Fruit fly (Drosophila melanogaster) whole organism, embryonic: ENCODE measurements around the gene spidey.

Experiments
- Abd-B ChIP-seq: fragments of 200-800 bp; sonication (Bioruptor generic); optimal IDR thresholded peaks from 2 replicates; lab custom pipeline; 2018; ENCODE audit warnings: missing biosample characterization, mild to moderate bottlenecking, missing genetic modification characterization, moderate library complexity
- Adf1 ChIP-seq: fragments of 200-800 bp; sonication (Bioruptor generic); IDR thresholded peaks from 2 replicates; pipeline ENCODE4 v1.3.6; 2022; ENCODE audit warnings: missing biosample characterization, missing genetic modification characterization
- Atf-2 ChIP-seq: fragments of 200-800 bp; sonication (Bioruptor generic); optimal IDR thresholded peaks from 2 replicates; lab custom pipeline; 2016; ENCODE audit warnings: missing biosample characterization, missing genetic modification characterization
- CG1024 ChIP-seq: fragments of 200-800 bp; sonication (Bioruptor generic); IDR thresholded peaks from 2 replicates; pipeline ENCODE4 v1.3.6; 2022; ENCODE audit warnings: missing biosample characterization, missing genetic modification characterization
- CG11398 ChIP-seq: fragments of 200-800 bp; sonication (Bioruptor generic); optimal IDR thresholded peaks from 2 replicates; lab custom pipeline; 2016; ENCODE audit warnings: missing biosample characterization, missing genetic modification characterization
- CG13287 ChIP-seq: fragments of 200-800 bp; sonication (Bioruptor generic); IDR thresholded peaks from 2 replicates; pipeline ENCODE4 v1.3.6; 2022; ENCODE audit warnings: missing biosample characterization, missing genetic modification characterization; ENCODE audit not compliant: partially characterized antibody
- CG15269 ChIP-seq: fragments of 200-800 bp; sonication (Bioruptor generic); optimal IDR thresholded peaks from 2 replicates; lab custom pipeline; 2018; ENCODE audit warnings: missing biosample characterization, mild to moderate bottlenecking, missing genetic modification characterization, moderate library complexity
- CG15514 ChIP-seq: fragments of 200-800 bp; sonication (Bioruptor generic); optimal IDR thresholded peaks from 3 replicates; lab custom pipeline; 2017; ENCODE audit warnings: missing biosample characterization, missing genetic modification characterization, mild to moderate bottlenecking, moderate library complexity, missing genetic modification reagents
- CG1602 ChIP-seq: fragments of 200-800 bp; sonication (Bioruptor generic); optimal IDR thresholded peaks from 3 replicates; lab custom pipeline; 2016; ENCODE audit warnings: missing biosample characterization, missing genetic modification characterization
- CG1792 ChIP-seq: fragments of 200-800 bp; sonication (Bioruptor generic); optimal IDR thresholded peaks from 2 replicates; lab custom pipeline; 2016; ENCODE audit warnings: missing biosample characterization, missing genetic modification characterization
- CG3065 ChIP-seq: fragments of 200-800 bp; sonication (Bioruptor generic); optimal IDR thresholded peaks from 2 replicates; lab custom pipeline; 2016; ENCODE audit warnings: missing biosample characterization, missing genetic modification characterization
- CG31365 ChIP-seq: fragments of 200-800 bp; sonication (Bioruptor generic); optimal IDR thresholded peaks from 2 replicates; lab custom pipeline; 2018; ENCODE audit warnings: missing biosample characterization, mild to moderate bottlenecking, missing genetic modification characterization
- CG3995 ChIP-seq: fragments of 200-800 bp; sonication (Bioruptor generic); optimal IDR thresholded peaks from 3 replicates; lab custom pipeline; 2016; ENCODE audit warnings: missing biosample characterization, missing genetic modification characterization
- CG4360 ChIP-seq: fragments of 200-800 bp; sonication (Bioruptor generic); IDR thresholded peaks from 2 replicates; pipeline ENCODE4 v1.3.6; 2022; ENCODE audit warnings: missing biosample characterization, missing genetic modification characterization
- CG43689 ChIP-seq: fragments of 200-800 bp; sonication (Bioruptor generic); IDR thresholded peaks from 2 replicates; pipeline ENCODE4 v1.3.6; 2022; ENCODE audit warnings: missing biosample characterization, missing genetic modification characterization
- CG6654 ChIP-seq: fragments of 200-800 bp; sonication (Bioruptor generic); optimal IDR thresholded peaks from 2 replicates; lab custom pipeline; 2017; ENCODE audit warnings: missing biosample characterization, mild to moderate bottlenecking, missing genetic modification characterization
- CG7357 ChIP-seq: fragments of 200-800 bp; sonication (Bioruptor generic); IDR thresholded peaks from 3 replicates; pipeline ENCODE4 v1.3.6; 2022; ENCODE audit warnings: missing biosample characterization, missing genetic modification characterization
- CG7963 ChIP-seq: fragments of 200-800 bp; sonication (Bioruptor generic); IDR thresholded peaks from 3 replicates; pipeline ENCODE4 v1.3.6; 2022; ENCODE audit warnings: missing biosample characterization, missing genetic modification characterization; ENCODE audit not compliant: partially characterized antibody
- CG8478 ChIP-seq: fragments of >200 bp; optimal IDR thresholded peaks from 2 replicates; lab custom pipeline; 2018
- CG9609 ChIP-seq: fragments of 200-800 bp; sonication (Bioruptor generic); optimal IDR thresholded peaks from 3 replicates; lab custom pipeline; 2016; ENCODE audit warnings: missing biosample characterization, missing genetic modification characterization
- CG9932 ChIP-seq: fragments of 200-800 bp; sonication (Bioruptor generic); IDR thresholded peaks from 2 replicates; pipeline ENCODE4 v1.3.6; 2022; ENCODE audit warnings: missing biosample characterization, missing genetic modification characterization
- E2f2 ChIP-seq: fragments of 200-800 bp; sonication (Bioruptor generic); IDR thresholded peaks from 2 replicates; pipeline ENCODE4 v1.3.6; 2022; ENCODE audit warnings: missing biosample characterization, missing genetic modification characterization
- H15 ChIP-seq: fragments of 200-800 bp; sonication (Bioruptor generic); IDR thresholded peaks from 3 replicates; pipeline ENCODE4 v1.3.6; 2022; ENCODE audit warnings: missing biosample characterization, missing genetic modification characterization
- MTF-1 ChIP-seq: fragments of 200-800 bp; sonication (Bioruptor generic); optimal IDR thresholded peaks from 2 replicates; lab custom pipeline; 2018; ENCODE audit warnings: missing biosample characterization, mild to moderate bottlenecking, missing genetic modification characterization, borderline replicate concordance
- Opbp ChIP-seq: fragments of 200-800 bp; sonication (Bioruptor generic); IDR thresholded peaks from 3 replicates; pipeline ENCODE4 v1.3.6; 2022; ENCODE audit warnings: missing biosample characterization, missing genetic modification characterization; ENCODE audit not compliant: partially characterized antibody
- Sox102F ChIP-seq: fragments of 200-800 bp; sonication (Bioruptor generic); optimal IDR thresholded peaks from 2 replicates; lab custom pipeline; 2018; ENCODE audit warnings: missing biosample characterization, mild to moderate bottlenecking, missing genetic modification characterization, moderate library complexity
- amos ChIP-seq: fragments of 200-800 bp; sonication (Bioruptor generic); IDR thresholded peaks from 2 replicates; pipeline ENCODE4 v1.3.6; 2022; ENCODE audit warnings: missing biosample characterization, missing genetic modification characterization; ENCODE audit not compliant: partially characterized antibody
- aop ChIP-seq: fragments of 200-800 bp; sonication (Bioruptor generic); IDR thresholded peaks from 2 replicates; pipeline ENCODE4 v1.3.6; 2022; ENCODE audit warnings: missing biosample characterization, missing genetic modification characterization
- bigmax ChIP-seq: fragments of 200-800 bp; sonication (Bioruptor generic); optimal IDR thresholded peaks from 2 replicates; lab custom pipeline; 2018; ENCODE audit warnings: missing biosample characterization, mild to moderate bottlenecking, missing genetic modification characterization
- chif ChIP-seq, 2 experiments: fragments of 200-800 bp; sonication (Bioruptor generic); optimal IDR thresholded peaks; 3 replicates each; lab custom pipeline; 2016; ENCODE audit warnings: missing biosample characterization in 2 of 2, missing genetic modification characterization in 2 of 2
- dpn ChIP-seq, 2 experiments: fragments of 200-800 bp; sonication (Bioruptor generic); optimal IDR thresholded peaks; 3 replicates each; lab custom pipeline; 2016; ENCODE audit warnings: missing biosample characterization in 2 of 2, missing genetic modification characterization in 2 of 2
- dysf ChIP-seq: fragments of 200-800 bp; sonication (Bioruptor generic); IDR thresholded peaks from 3 replicates; pipeline ENCODE4 v1.3.6; 2022; ENCODE audit warnings: missing biosample characterization, missing genetic modification characterization
- en ChIP-seq: fragments of 200-800 bp; sonication (Bioruptor generic); optimal IDR thresholded peaks from 2 replicates; lab custom pipeline; 2016; ENCODE audit warnings: missing biosample characterization, missing genetic modification characterization
- fd64A ChIP-seq: fragments of 200-800 bp; sonication (Bioruptor generic); optimal IDR thresholded peaks from 3 replicates; lab custom pipeline; 2018; ENCODE audit warnings: missing biosample characterization, mild to moderate bottlenecking, missing genetic modification characterization
- grn ChIP-seq: fragments of 200-800 bp; sonication (Bioruptor generic); optimal IDR thresholded peaks from 3 replicates; lab custom pipeline; 2017; ENCODE audit warnings: missing biosample characterization, missing genetic modification characterization
- ham ChIP-seq: fragments of 200-800 bp; sonication (Bioruptor generic); IDR thresholded peaks from 2 replicates; pipeline ENCODE4 v1.3.6; 2022; ENCODE audit warnings: missing biosample characterization, missing genetic modification characterization
- hkb ChIP-seq, 2 experiments: fragments of 200-800 bp in 1 of 2; fragments of >200 bp in 1 of 2; sonication (Bioruptor generic) in 1 of 2; IDR thresholded peaks in 1 of 2; optimal IDR thresholded peaks in 1 of 2; 2 replicates each; pipeline versions ENCODE4 v1.3.6 to Lab custom; 2017 to 2022; ENCODE audit warnings: missing biosample characterization in 1 of 2, missing genetic modification characterization in 1 of 2
- inv ChIP-seq: fragments of 200-800 bp; sonication (Bioruptor generic); IDR thresholded peaks from 2 replicates; pipeline ENCODE4 v1.3.6; 2022; ENCODE audit warnings: missing biosample characterization, missing genetic modification characterization; ENCODE audit not compliant: partially characterized antibody
- lov ChIP-seq, 2 experiments: fragments of 200-800 bp in 1 of 2; fragments of >200 bp in 1 of 2; sonication (Bioruptor generic) in 1 of 2; IDR thresholded peaks in 1 of 2; optimal IDR thresholded peaks in 1 of 2; 2 replicates in 1 of 2; 3 replicates in 1 of 2; pipeline versions ENCODE4 v1.3.6 to Lab custom; 2017 to 2022; ENCODE audit warnings: missing biosample characterization in 1 of 2, missing genetic modification characterization in 1 of 2
- pho ChIP-seq: fragments of 200-800 bp; sonication (Bioruptor generic); optimal IDR thresholded peaks from 2 replicates; lab custom pipeline; 2016; ENCODE audit warnings: missing biosample characterization, missing genetic modification characterization
- pros ChIP-seq: fragments of 200-800 bp; sonication (Bioruptor generic); optimal IDR thresholded peaks from 3 replicates; lab custom pipeline; 2019; ENCODE audit warnings: missing biosample characterization, mild to moderate bottlenecking, missing genetic modification characterization, moderate library complexity
- sc ChIP-seq, 3 experiments: fragments of >200 bp in 2 of 3; fragments of 200-800 bp in 1 of 3; sonication (Bioruptor generic) in 1 of 3; optimal IDR thresholded peaks; 2 replicates in 2 of 3; 3 replicates in 1 of 3; lab custom pipeline; 2017; ENCODE audit warnings: mild to moderate bottlenecking in 1 of 3, missing biosample characterization in 1 of 3, missing genetic modification characterization in 1 of 3, missing genetic modification reagents in 1 of 3
- seq ChIP-seq: fragments of 200-800 bp; sonication (Bioruptor generic); IDR thresholded peaks from 2 replicates; pipeline ENCODE4 v1.3.6; 2022; ENCODE audit warnings: missing biosample characterization, missing genetic modification characterization
- sim ChIP-seq: fragments of 200-800 bp; sonication (Bioruptor generic); IDR thresholded peaks from 2 replicates; pipeline ENCODE4 v1.3.6; 2022; ENCODE audit warnings: missing biosample characterization, missing genetic modification characterization
- tna ChIP-seq: fragments of 200-800 bp; sonication (Bioruptor generic); IDR thresholded peaks from 2 replicates; pipeline ENCODE4 v1.3.6; 2022; ENCODE audit warnings: missing biosample characterization, missing genetic modification characterization; ENCODE audit not compliant: partially characterized antibody
- usp ChIP-seq: fragments of >200 bp; optimal IDR thresholded peaks from 2 replicates; lab custom pipeline; 2017; ENCODE audit warnings: missing biosample characterization, missing genetic modification characterization

Gene spidey

DNA sequence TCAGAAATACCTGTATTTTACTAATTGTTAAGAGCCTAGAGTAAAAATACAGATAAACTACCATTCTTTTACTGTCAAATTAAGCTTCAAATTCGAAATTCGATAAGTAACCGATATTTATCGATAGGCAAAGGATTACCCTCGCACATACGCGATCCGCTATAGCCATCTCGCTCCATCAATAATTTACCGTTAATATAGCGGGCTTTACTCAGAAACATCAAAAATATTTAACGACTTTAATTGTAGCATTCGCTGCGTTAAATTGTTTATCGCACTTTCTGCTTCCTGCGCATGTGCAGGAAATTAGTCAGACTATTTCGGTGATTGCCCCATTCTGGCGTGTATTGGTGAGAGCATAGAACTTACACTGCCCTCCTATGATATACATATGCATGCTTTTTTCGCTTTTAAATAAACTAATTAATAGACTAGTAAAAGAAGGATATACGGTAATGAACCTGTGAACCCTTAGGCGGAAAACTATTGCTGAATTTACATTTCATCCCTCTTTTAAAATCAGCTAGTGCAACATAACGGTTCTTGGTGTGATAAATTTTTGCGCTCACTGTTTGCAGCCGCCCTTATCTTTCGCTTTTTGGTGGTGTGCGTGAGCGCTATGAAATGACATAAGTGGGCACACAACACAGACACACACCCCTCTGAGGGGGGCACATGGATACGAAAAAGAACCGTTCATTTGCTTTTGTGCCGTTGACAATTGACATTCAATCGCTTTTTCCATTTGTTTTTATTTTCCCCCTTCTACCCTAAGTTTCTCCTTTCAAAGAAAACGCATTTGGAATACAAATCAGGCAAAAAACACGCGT lies at the start of gene spidey, which contains the start of gene dpr14 (continued):
- TF ChIP-seq E2f2 (GFP tag; lab: Robert Waterston, UW) (peak; percentile 66), CG7357 (GFP tag; lab: Robert Waterston, UW) (peak; percentile 79), CG6654 (peak; percentile 74), fd64A (GFP tag; lab: Kevin White, UChicago) (peak; percentile 74), Adf1 (peak; percentile 83; the same call in 1 of the 2 replicates), bigmax (peak; percentile 36), lov (optimal IDR thresholded peaks at IDR 0.05; lab: Kevin White, UChicago) (no peak), lov (GFP tag; IDR thresholded peaks at IDR 0.05; lab: Robert Waterston, UW) (0 out of 3 replicates have a peak, but pooled peaks have one; percentile 68), hkb (optimal IDR thresholded peaks at IDR 0.05; lab: Kevin White, UChicago) (no peak), hkb (GFP tag; IDR thresholded peaks at IDR 0.05; lab: Robert Waterston, UW) (peak; percentile 94), Opbp (GFP tag; lab: Robert Waterston, UW) (0 out of 3 replicates have a peak, but pooled peaks have one; percentile 7), tna (GFP tag; lab: Robert Waterston, UW) (no peak), seq (GFP tag; lab: Robert Waterston, UW) (peak; percentile 95), CG13287 (GFP tag; lab: Robert Waterston, UW) (0 out of 2 replicates have a peak, but pooled peaks have one; percentile 32), chif (GFP tag; optimal IDR thresholded peaks at IDR 0.05; lab: Kevin White, UChicago) (peak; percentile 80 to 87), CG8478 (lab: Kevin White, UChicago) (peak; percentile 36), CG1602 (GFP tag; lab: Kevin White, UChicago) (peak; percentile 81), H15 (GFP tag; lab: Robert Waterston, UW) (peak; percentile 79; the same call in 2 of the 3 replicates), Sox102F (GFP tag; lab: Kevin White, UChicago) (peak; percentile 91), pho (GFP tag; lab: Kevin White, UChicago) (peak; percentile 86), en (GFP tag; lab: Kevin White, UChicago) (peak; percentile 38), pros (peak; percentile 78), CG3995 (GFP tag; lab: Kevin White, UChicago) (peak; percentile 55), CG15514 (GFP tag; lab: Kevin White, UChicago) (peak; percentile 84), dpn (GFP tag; optimal IDR thresholded peaks at IDR 0.05; lab: Kevin White, UChicago) (peak; percentile 87 to 92), CG3065 (GFP tag; lab: Kevin White, UChicago) (peak; percentile 56), Atf-2 (GFP tag; lab: Kevin White, UChicago) (peak; percentile 83), CG7963 (GFP tag; lab: Robert Waterston, UW) (0 out of 3 replicates have a peak, but pooled peaks have one; percentile 8), CG4360 (GFP tag; lab: Robert Waterston, UW) (peak; percentile 42), CG31365 (tag; lab: Kevin White, UChicago) (peak; percentile 80), MTF-1 (GFP tag; lab: Kevin White, UChicago) (peak; percentile 72), ham (GFP tag; lab: Robert Waterston, UW) (peak; percentile 78), amos (peak; percentile 22; the same call in 1 of the 2 replicates), usp (GFP tag; lab: Kevin White, UChicago) (no peak), CG9609 (GFP tag; lab: Kevin White, UChicago) (peak; percentile 84), CG15269 (tag; lab: Kevin White, UChicago) (peak; percentile 94), CG1024 (peak; percentile 61), aop (GFP tag; lab: Robert Waterston, UW) (peak; percentile 56; the same call in 1 of the 2 replicates), sc (optimal IDR thresholded peaks at IDR 0.05; lab: Kevin White, UChicago) (no peak), sc (GFP tag; optimal IDR thresholded peaks at IDR 0.05; lab: Kevin White, UChicago) (peak; percentile 67), CG9932 (GFP tag; lab: Robert Waterston, UW) (peak; percentile 91), dysf (GFP tag; lab: Robert Waterston, UW) (peak; percentile 93), CG1792 (GFP tag; lab: Kevin White, UChicago) (peak; percentile 90), CG43689 (GFP tag; lab: Robert Waterston, UW) (peak; percentile 46; the same call in 1 of the 2 replicates), Abd-B (GFP tag; lab: Kevin White, UChicago) (peak; percentile 78), grn (GFP tag; lab: Kevin White, UChicago) (peak; percentile 36), sim (peak; percentile 64; the same call in 1 of the 2 replicates), inv (GFP tag; lab: Robert Waterston, UW) (0 out of 2 replicates have a peak, but pooled peaks have one; percentile 21), CG11398 (GFP tag; lab: Kevin White, UChicago) (peak; percentile 81)
